Fruit fly (Drosophila melanogaster) Kc167 (cell line): ENCODE measurements around the gene Grip84.

Experiments used
- Myc ChIP-seq: fragments of >200 bp; optimal IDR thresholded peaks from 2 replicates; lab custom pipeline; 2017; ENCODE audit warnings: missing external identifiers
- Sin3A ChIP-seq: fragments of >200 bp; optimal IDR thresholded peaks from 2 replicates; lab custom pipeline; 2018; ENCODE audit warnings: missing external identifiers
- h ChIP-seq: fragments of >200 bp; optimal IDR thresholded peaks from 3 replicates; lab custom pipeline; 2018; ENCODE audit warnings: missing external identifiers
- psq ChIP-seq: fragments of >200 bp; optimal IDR thresholded peaks from 2 replicates; lab custom pipeline; 2017; ENCODE audit warnings: missing external identifiers
- ttk ChIP-seq: sonication (Bioruptor generic); optimal IDR thresholded peaks from 2 replicates; lab custom pipeline; 2017; ENCODE audit warnings: missing external identifiers

DNA sequence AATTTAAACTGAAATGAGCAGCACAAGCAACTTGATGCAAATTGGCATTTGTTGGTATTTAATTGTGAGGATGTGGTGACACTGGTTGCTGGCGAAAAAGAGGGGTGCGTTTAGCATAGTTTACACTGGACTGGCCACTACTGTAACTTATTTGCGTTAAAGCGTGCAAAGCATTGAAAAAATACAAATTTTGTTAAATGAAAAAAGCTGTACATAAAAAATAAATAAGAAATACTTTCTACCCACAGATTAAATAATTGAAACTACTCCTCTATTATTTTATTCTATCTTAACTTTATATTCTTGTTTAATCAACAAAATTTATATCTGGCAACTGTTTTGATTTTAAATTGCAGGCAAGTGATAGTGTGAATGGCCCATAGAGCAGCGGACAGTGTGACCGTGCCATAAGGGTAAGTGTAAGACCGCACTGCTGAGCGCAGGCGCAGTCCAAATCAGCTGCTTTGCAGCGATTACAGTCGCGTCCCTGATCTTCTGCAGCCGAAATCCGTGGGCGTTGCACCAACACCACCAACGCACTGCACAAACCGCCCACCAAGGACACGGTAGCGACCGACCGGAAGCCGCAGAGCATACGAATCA is at the start of gene Grip84, which contains the start of gene car:
- no peak for TF ChIP-seq ttk (lab: Kevin White, UChicago)
- no peak for TF ChIP-seq Myc (lab: Kevin White, UChicago)
- TF ChIP-seq psq (lab: Kevin White, UChicago) = no peak
- no peak for TF ChIP-seq h (lab: Kevin White, UChicago)
- TF ChIP-seq Sin3A = no peak
